Fruit fly (Drosophila melanogaster): ENCODE results near the gene CG43221.

Gene CG43221

DNA sequence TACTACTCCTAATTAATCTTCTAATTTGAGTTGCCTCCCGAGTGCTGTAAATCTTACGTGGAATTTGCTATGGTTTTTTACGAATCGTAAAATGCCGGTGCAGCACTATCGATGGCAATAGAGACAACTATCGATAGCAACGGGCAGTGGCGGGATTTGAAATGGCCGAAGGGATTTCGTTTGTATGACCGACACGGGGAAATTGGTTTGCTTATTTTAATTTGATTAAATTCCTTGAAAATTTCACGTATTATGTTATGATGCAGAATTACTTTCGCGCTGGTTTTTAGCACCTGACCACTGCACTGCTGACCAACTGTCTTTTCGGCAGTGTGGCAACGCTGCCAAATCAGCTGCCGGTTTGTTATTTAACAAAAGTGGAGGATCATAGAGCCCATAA is 1.4 kb upstream of the CG43221 start, which contains the start of the genes GCS2beta and CG5131 (continued):
- TF ChIP-seq Hr38 (GFP tag; optimal IDR thresholded peaks at IDR 0.05) (peak; percentile 94), Eip75B (GFP tag; optimal IDR thresholded peaks at IDR 0.05) (peak; percentile 91), svp (GFP tag) (peak; percentile 97), CG6854 (GFP tag; optimal IDR thresholded peaks at IDR 0.05) (peak; percentile 53), CG6792 (GFP tag; optimal IDR thresholded peaks at IDR 0.05) (peak; percentile 85), CG6276 (GFP tag; optimal IDR thresholded peaks at IDR 0.05) (peak; percentile 73), Met (GFP tag; optimal IDR thresholded peaks at IDR 0.05) (peak; percentile 89), achi (GFP tag; optimal IDR thresholded peaks at IDR 0.05) (peak; percentile 91), vri (GFP tag; optimal IDR thresholded peaks at IDR 0.05) (peak; percentile 89), acj6 (GFP tag; optimal IDR thresholded peaks at IDR 0.05) (peak; percentile 93), CG6808 (GFP tag; optimal IDR thresholded peaks at IDR 0.05) (peak; percentile 58), CG4318 (GFP tag; optimal IDR thresholded peaks at IDR 0.05) (peak; percentile 89), CG32006 (GFP tag; optimal IDR thresholded peaks at IDR 0.05) (peak; percentile 93), Sox14 (GFP tag; optimal IDR thresholded peaks at IDR 0.05) (peak; percentile 95), Eip93F (GFP tag; optimal IDR thresholded peaks at IDR 0.05) (no peak), ss (GFP tag; optimal IDR thresholded peaks at IDR 0.05) (no peak), fd85E (GFP tag; optimal IDR thresholded peaks at IDR 0.05) (peak; percentile 61)

DNA sequence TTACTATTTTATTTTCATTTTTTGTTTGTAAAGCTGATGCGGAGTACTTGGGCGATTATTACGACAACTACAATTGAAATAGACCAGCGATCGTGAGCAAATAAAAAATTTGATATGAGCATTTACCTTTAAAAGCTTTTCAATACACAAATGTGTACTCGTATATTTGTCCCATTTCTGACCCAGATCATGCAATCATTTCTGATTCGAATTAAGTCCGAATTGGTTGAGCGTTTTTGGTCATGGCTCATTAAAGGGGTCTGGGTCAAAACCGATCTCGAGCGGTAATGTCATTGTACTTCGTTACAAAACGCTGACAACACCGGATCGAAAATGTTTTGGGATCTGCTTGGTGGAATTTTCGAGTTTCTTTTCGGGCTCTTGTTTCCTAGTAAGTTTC is 707 bp downstream of the CG43221 start, which contains the start of gene CG43220:
Gene CG43220 (plus strand): TSS at position 301 of the 400 bp plus-strand sequence.
- no peak for TF ChIP-seq dac (GFP tag; optimal IDR thresholded peaks at IDR 0.05)
- TF ChIP-seq CG11902 (GFP tag; optimal IDR thresholded peaks at IDR 0.05) = no peak
- no peak for TF ChIP-seq CG16779 (tag; optimal IDR thresholded peaks at IDR 0.05)
- TF ChIP-seq topi (GFP tag; optimal IDR thresholded peaks at IDR 0.05) = no peak
- TF ChIP-seq Sox102F (GFP tag; optimal IDR thresholded peaks at IDR 0.05) = no peak
- no peak for TF ChIP-seq cyc (GFP tag; optimal IDR thresholded peaks at IDR 0.05)
- TF ChIP-seq pdm3 (GFP tag; optimal IDR thresholded peaks at IDR 0.05) = no peak
- no peak for TF ChIP-seq Hr4 (GFP tag; optimal IDR thresholded peaks at IDR 0.05)
- no peak for TF ChIP-seq Ets96B (tag; optimal IDR thresholded peaks at IDR 0.05)
- TF ChIP-seq Eip78C (GFP tag) = no peak

dm6 chr2L:17492680-17493079 is 7.1 kb downstream of the CG43221 start:
- TF ChIP-seq Hr39 (GFP tag; optimal IDR thresholded peaks at IDR 0.05) = no peak
- peak; percentile 89 for TF ChIP-seq CG32006 (GFP tag; optimal IDR thresholded peaks at IDR 0.05)
- TF ChIP-seq CG7368 (GFP tag; optimal IDR thresholded peaks at IDR 0.05) = no peak
- no peak for TF ChIP-seq eg (GFP tag; IDR thresholded peaks at IDR 0.05)
- TF ChIP-seq Met (GFP tag; optimal IDR thresholded peaks at IDR 0.05) = no peak
- TF ChIP-seq Sox15 (GFP tag; optimal IDR thresholded peaks at IDR 0.05) = no peak
- peak; percentile 49; the same call in 1 of the 2 replicates for TF ChIP-seq CG15336 (GFP tag; IDR thresholded peaks at IDR 0.05)
- TF ChIP-seq acj6 (GFP tag; optimal IDR thresholded peaks at IDR 0.05) = peak; percentile 16
- TF ChIP-seq ss (GFP tag; optimal IDR thresholded peaks at IDR 0.05) = no peak
- no peak for TF ChIP-seq pdm3 (GFP tag; optimal IDR thresholded peaks at IDR 0.05)
- no peak for TF ChIP-seq CG9139 (GFP tag; optimal IDR thresholded peaks at IDR 0.05)
- no peak for TF ChIP-seq lz (GFP tag; optimal IDR thresholded peaks at IDR 0.05)
- TF ChIP-seq CG8119 (GFP tag; IDR thresholded peaks at IDR 0.05) = peak; percentile 65
- no peak for TF ChIP-seq CG11762 (GFP tag; optimal IDR thresholded peaks at IDR 0.05; ENCODE audit: insufficient read depth)
- TF ChIP-seq achi (GFP tag; optimal IDR thresholded peaks at IDR 0.05) = no peak

dm6 chr2L:17495759-17496158 is 10.2 kb downstream of the CG43221 start:
- TF ChIP-seq Met (GFP tag; optimal IDR thresholded peaks at IDR 0.05) (no peak), OdsH (GFP tag; optimal IDR thresholded peaks at IDR 0.05) (no peak), fd59A (GFP tag; optimal IDR thresholded peaks at IDR 0.05) (no peak), Eip75B (GFP tag; optimal IDR thresholded peaks at IDR 0.05) (no peak), CG3919 (GFP tag; optimal IDR thresholded peaks at IDR 0.05) (no peak)
